Worm (Caenorhabditis elegans): ENCODE results near the gene srw-16.

DNA sequence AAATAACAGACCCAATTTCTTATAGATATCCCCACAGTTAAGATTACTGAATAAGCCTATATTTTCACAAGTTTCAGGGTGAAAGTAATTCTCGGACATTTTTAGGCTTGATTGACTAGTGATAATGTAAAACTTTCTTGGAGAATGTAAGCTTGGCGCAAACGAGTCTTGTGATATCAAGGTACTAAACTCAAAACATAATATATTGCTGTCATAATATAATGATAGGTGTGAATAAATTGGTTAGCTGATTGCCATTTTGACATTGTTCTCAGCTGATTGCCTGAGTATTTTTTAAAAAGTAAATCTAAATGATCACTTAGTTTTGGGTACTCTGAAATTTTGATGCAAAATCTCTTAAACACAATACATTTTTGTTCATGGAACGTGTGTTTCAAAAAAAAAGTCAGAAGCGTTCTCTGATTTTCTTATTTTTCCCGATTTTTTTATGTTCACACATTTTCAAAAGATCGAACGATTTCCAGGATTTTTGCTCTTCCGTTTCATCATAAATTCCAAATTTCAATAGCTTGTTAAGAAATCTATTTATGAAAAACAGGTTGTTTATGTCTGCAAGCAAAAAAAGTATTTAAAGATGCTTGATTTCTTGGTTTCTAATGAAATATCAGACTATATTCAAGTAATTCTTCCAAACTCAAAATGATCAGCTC lies 6.8 kb upstream of the srw-16 start, which contains the start of the genes srw-19 and srx-51:
- no peak for TF ChIP-seq elt-3 (tag; optimal IDR thresholded peaks at IDR 0.05)
- TF ChIP-seq zag-1 (tag; optimal IDR thresholded peaks at IDR 0.05): no peak
- TF ChIP-seq egl-27 (tag; optimal IDR thresholded peaks at IDR 0.05): no peak
- TF ChIP-seq mdl-1 (tag; optimal IDR thresholded peaks at IDR 0.05): no peak
- TF ChIP-seq skn-1 (tag; optimal IDR thresholded peaks at IDR 0.05): no peak
- no peak for TF ChIP-seq nhr-76 (tag; optimal IDR thresholded peaks at IDR 0.05)
- no peak for TF ChIP-seq fkh-10 (GFP tag; optimal IDR thresholded peaks at IDR 0.05)
- TF ChIP-seq R02D3.7 (tag; optimal IDR thresholded peaks at IDR 0.05): no peak
- TF ChIP-seq ceh-16 (tag; optimal IDR thresholded peaks at IDR 0.05): no peak
- TF ChIP-seq snpc-4 (tag; optimal IDR thresholded peaks at IDR 0.05): no peak
